Fruit fly (Drosophila melanogaster): ENCODE measurements around the gene CG17258.
A peak's percentile ranks its signal among the peaks of the same experiment; 100 is the strongest.

CG17258 gene

DNA sequence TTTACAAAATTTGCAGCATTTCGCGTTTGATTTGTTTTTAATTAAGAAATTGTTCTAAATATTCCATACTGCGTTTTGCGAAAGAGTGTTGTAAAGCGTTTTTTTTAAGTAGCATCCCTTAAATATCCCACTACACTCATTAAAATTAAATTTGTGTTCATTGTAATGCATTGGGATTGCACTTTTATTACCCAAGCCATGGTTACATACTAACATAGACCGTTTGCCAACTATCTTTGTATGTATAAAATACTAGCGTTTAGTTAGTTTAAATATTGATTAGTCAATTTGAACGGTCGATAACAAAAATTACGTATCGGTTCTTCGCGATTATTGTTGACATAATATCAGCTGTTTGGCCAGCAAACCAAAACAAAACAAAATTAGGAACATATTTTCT is 4.6 kb upstream of the CG17258 start, which contains the start of the genes cnir and CG17221 (continued):
- peak; percentile 50; the same call in 1 of the 2 replicates for TF ChIP-seq CG16779 (GFP tag; IDR thresholded peaks at IDR 0.05)
- no peak for TF ChIP-seq wdn (GFP tag; IDR thresholded peaks at IDR 0.05)
- TF ChIP-seq cg (GFP tag; optimal IDR thresholded peaks at IDR 0.05): no peak
- no peak for TF ChIP-seq CG2129 (GFP tag; IDR thresholded peaks at IDR 0.05; ENCODE audit: partially characterized antibody)
- peak; percentile 37 for TF ChIP-seq D19A (tag; optimal IDR thresholded peaks at IDR 0.05)
- TF ChIP-seq CG30020 (tag; optimal IDR thresholded peaks at IDR 0.05): peak; percentile 59
- TF ChIP-seq CG1603 (tag; optimal IDR thresholded peaks at IDR 0.05): peak; percentile 72
- TF ChIP-seq Eip74EF (GFP tag; optimal IDR thresholded peaks at IDR 0.05): peak in 1 of 2 experiments; percentile 12
- TF ChIP-seq CG18262 (tag; optimal IDR thresholded peaks at IDR 0.05): peak; percentile 55
- TF ChIP-seq sisA (GFP tag; IDR thresholded peaks at IDR 0.05): no peak; the same call in 1 of the 2 replicates
- no peak for TF ChIP-seq Ravus (GFP tag; IDR thresholded peaks at IDR 0.05)
- peak; percentile 65 for TF ChIP-seq MBD-R2 (GFP tag; IDR thresholded peaks at IDR 0.05)
- TF ChIP-seq ssp (GFP tag; IDR thresholded peaks at IDR 0.05): peak; percentile 35; the same call in 1 of the 2 replicates
- TF ChIP-seq Trl (optimal IDR thresholded peaks at IDR 0.05): no peak
- TF ChIP-seq Trl (GFP tag; optimal IDR thresholded peaks at IDR 0.05): peak; percentile 87
- TF ChIP-seq CG30403 (GFP tag; optimal IDR thresholded peaks at IDR 0.05): peak; percentile 78
- TF ChIP-seq CG12744 (GFP tag; optimal IDR thresholded peaks at IDR 0.05): peak; percentile 17
- peak; percentile 13 for TF ChIP-seq pb (GFP tag; optimal IDR thresholded peaks at IDR 0.05)
- TF ChIP-seq Fer1 (GFP tag; optimal IDR thresholded peaks at IDR 0.05): peak; percentile 79
- TF ChIP-seq CG18764 (GFP tag; optimal IDR thresholded peaks at IDR 0.05): peak; percentile 42
- TF ChIP-seq ham (GFP tag; IDR thresholded peaks at IDR 0.05): no peak
- TF ChIP-seq Abd-B (GFP tag; optimal IDR thresholded peaks at IDR 0.05): peak; percentile 64
- TF ChIP-seq CG11398 (GFP tag; optimal IDR thresholded peaks at IDR 0.05): peak; percentile 38
- TF ChIP-seq BtbVII (GFP tag; optimal IDR thresholded peaks at IDR 0.05): peak; percentile 32
- TF ChIP-seq tgo (GFP tag; IDR thresholded peaks at IDR 0.05): no peak
- TF ChIP-seq nom (GFP tag; optimal IDR thresholded peaks at IDR 0.05): peak; percentile 22
- TF ChIP-seq vnd (GFP tag; IDR thresholded peaks at IDR 0.05; ENCODE audit: partially characterized antibody): peak; percentile 41; the same call in 1 of the 3 replicates
- peak; percentile 53 for TF ChIP-seq gcm2 (GFP tag; optimal IDR thresholded peaks at IDR 0.05)
- TF ChIP-seq CG10274 (GFP tag; optimal IDR thresholded peaks at IDR 0.05): no peak
- TF ChIP-seq CG10366 (GFP tag; IDR thresholded peaks at IDR 0.05): peak; percentile 42
- no peak for TF ChIP-seq Nf-YB (GFP tag; optimal IDR thresholded peaks at IDR 0.05)
- no peak for TF ChIP-seq Asciz (GFP tag; optimal IDR thresholded peaks at IDR 0.05)
- peak; percentile 43 for TF ChIP-seq scrt (GFP tag; optimal IDR thresholded peaks at IDR 0.05)
- TF ChIP-seq CG18619 (GFP tag; optimal IDR thresholded peaks at IDR 0.05): peak; percentile 35
- peak; percentile 58 for TF ChIP-seq fd3F (GFP tag; optimal IDR thresholded peaks at IDR 0.05)
- TF ChIP-seq shn (GFP tag; optimal IDR thresholded peaks at IDR 0.05): peak; percentile 73
- peak; percentile 82 for TF ChIP-seq CG18476 (GFP tag; optimal IDR thresholded peaks at IDR 0.05)
- no peak for TF ChIP-seq z (GFP tag; IDR thresholded peaks at IDR 0.05)
- TF ChIP-seq CG4328 (GFP tag; optimal IDR thresholded peaks at IDR 0.05): peak; percentile 61
- TF ChIP-seq kay (GFP tag; optimal IDR thresholded peaks at IDR 0.05): peak; percentile 18
- TF ChIP-seq CG10979 (tag; optimal IDR thresholded peaks at IDR 0.05): peak; percentile 50
- TF ChIP-seq CG1602 (GFP tag; optimal IDR thresholded peaks at IDR 0.05): peak; percentile 40
- peak; percentile 51 for TF ChIP-seq luna (GFP tag; optimal IDR thresholded peaks at IDR 0.05)
- peak; percentile 45 for TF ChIP-seq p53 (GFP tag; optimal IDR thresholded peaks at IDR 0.05)
- TF ChIP-seq hb (GFP tag; IDR thresholded peaks at IDR 0.05; ENCODE audit: partially characterized antibody): no peak
- peak; percentile 42 for TF ChIP-seq CTCF (GFP tag; optimal IDR thresholded peaks at IDR 0.05)
- TF ChIP-seq her (GFP tag; optimal IDR thresholded peaks at IDR 0.05): peak; percentile 66
- peak; percentile 68; the same call in 2 of the 3 replicates for TF ChIP-seq CG17361 (GFP tag; IDR thresholded peaks at IDR 0.05)
- TF ChIP-seq dimm (GFP tag; IDR thresholded peaks at IDR 0.05): no peak
- peak; percentile 49; the same call in 1 of the 2 replicates for TF ChIP-seq seq (GFP tag; IDR thresholded peaks at IDR 0.05)
- TF ChIP-seq Hr51 (GFP tag; optimal IDR thresholded peaks at IDR 0.05): peak; percentile 60 to 66
